Worm (Caenorhabditis elegans) whole organism, L2 larva: ENCODE results near the gene F21C10.18.

Experiments
- ZK546.5 ChIP-seq: sonication (generic microtip); optimal IDR thresholded peaks from 2 replicates; lab custom pipeline; 2017; ENCODE audit warnings: missing biosample characterization, missing genetic modification characterization
- elt-3 ChIP-seq: sonication (generic microtip); optimal IDR thresholded peaks from 2 replicates; lab custom pipeline; 2017; ENCODE audit warnings: missing biosample characterization, missing genetic modification characterization
- lin-39 ChIP-seq: fragments of 150-350 bp; optimal IDR thresholded peaks from 2 replicates; lab custom pipeline; 2014; ENCODE audit warnings: missing biosample characterization, missing genetic modification reagents, missing genetic modification characterization
- lsy-2 ChIP-seq, 2 experiments: fragments of 150-350 bp in 1 of 2; sonication (generic microtip) in 1 of 2; optimal IDR thresholded peaks; 2 replicates each; lab custom pipeline; 2014 to 2017; ENCODE audit warnings: missing biosample characterization in 2 of 2, missing genetic modification characterization in 2 of 2
- mdl-1 ChIP-seq, 2 experiments: fragments of 150-350 bp in 1 of 2; sonication (generic microtip) in 1 of 2; optimal IDR thresholded peaks; 2 replicates each; lab custom pipeline; 2017; ENCODE audit warnings: missing biosample characterization in 2 of 2, missing genetic modification characterization in 2 of 2
- nhr-12 ChIP-seq: fragments of 150-350 bp; optimal IDR thresholded peaks from 2 replicates; lab custom pipeline; 2014; ENCODE audit warnings: missing biosample characterization, missing genetic modification characterization
- nhr-77 ChIP-seq: fragments of 150-350 bp; optimal IDR thresholded peaks from 2 replicates; lab custom pipeline; 2014; ENCODE audit warnings: missing biosample characterization, missing genetic modification characterization
- skn-1 ChIP-seq: sonication (generic microtip); optimal IDR thresholded peaks from 2 replicates; lab custom pipeline; 2017; ENCODE audit warnings: missing biosample characterization, missing genetic modification characterization
- unc-39 ChIP-seq: fragments of 150-350 bp; optimal IDR thresholded peaks from 2 replicates; lab custom pipeline; 2014; ENCODE audit warnings: missing biosample characterization, missing genetic modification characterization
- zag-1 ChIP-seq: fragments of 150-350 bp; optimal IDR thresholded peaks from 2 replicates; lab custom pipeline; 2014; ENCODE audit warnings: missing biosample characterization, missing genetic modification characterization
- ztf-1 ChIP-seq: fragments of 200-800 bp; sonication (Bioruptor generic); conservative IDR thresholded peaks from 2 replicates; pipeline ENCODE4 v1.3.6; 2022; ENCODE audit warnings: missing genetic modification characterization, missing compliant biosample characterization

ce11 chrV:9078815-9079525 lies 29.3 kb upstream of the F21C10.18 start:
- no peak for TF ChIP-seq nhr-12
- no peak for TF ChIP-seq zag-1 (tag; lab: Kevin White, UChicago)
- TF ChIP-seq ztf-1, result no peak
- TF ChIP-seq lin-39 (tag; lab: Kevin White, UChicago), result no peak
- peak in 1 of 2 experiments; percentile 10 for TF ChIP-seq mdl-1 (tag; optimal IDR thresholded peaks at IDR 0.05; lab: Kevin White, UChicago)
- TF ChIP-seq ZK546.5 (tag; lab: Kevin White, UChicago), result no peak
- TF ChIP-seq unc-39, result no peak
- no peak for TF ChIP-seq nhr-77 (tag; lab: Kevin White, UChicago)
- TF ChIP-seq skn-1, result peak; percentile 42
- no peak for TF ChIP-seq elt-3 (tag; lab: Kevin White, UChicago)
- no peak for TF ChIP-seq lsy-2 (tag; optimal IDR thresholded peaks at IDR 0.05; lab: Kevin White, UChicago)
